Worm (Caenorhabditis elegans): ENCODE measurements around the gene srx-59.

DNA sequence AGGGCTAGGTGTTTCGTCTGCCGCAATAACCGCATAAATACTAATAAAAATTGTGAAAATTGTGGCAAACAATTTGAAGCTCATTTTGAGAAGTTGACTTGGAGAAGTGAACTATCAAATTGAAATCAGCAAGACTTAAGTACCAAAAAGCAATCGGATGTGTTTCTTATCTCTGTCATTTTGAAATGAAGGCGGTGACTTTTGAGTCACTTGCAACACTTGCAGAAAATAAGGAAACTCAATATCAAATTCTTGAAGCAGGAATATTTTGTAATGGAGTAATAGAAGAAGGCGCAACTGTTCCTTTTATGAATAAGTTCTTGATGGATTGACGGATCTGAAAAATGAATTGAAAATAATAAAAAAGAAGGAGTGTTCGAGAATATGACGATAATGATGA, 20.4 kb upstream of the srx-59 start, which contains the start of gene T07H8.11:
- TF ChIP-seq ama-1 (optimal IDR thresholded peaks at IDR 0.05): no peak
- no peak for TF ChIP-seq nhr-77 (tag; optimal IDR thresholded peaks at IDR 0.05)
- no peak for TF ChIP-seq lin-11 (tag; optimal IDR thresholded peaks at IDR 0.05)
- no peak for TF ChIP-seq C34F6.9 (tag; optimal IDR thresholded peaks at IDR 0.05)
- TF ChIP-seq skn-1 (tag; optimal IDR thresholded peaks at IDR 0.05): no peak
- TF ChIP-seq snpc-4 (tag; optimal IDR thresholded peaks at IDR 0.05): no peak
- no peak for TF ChIP-seq lin-13 (GFP tag; optimal IDR thresholded peaks at IDR 0.05)
- TF ChIP-seq ZK546.5 (tag; optimal IDR thresholded peaks at IDR 0.05): no peak
- no peak for TF ChIP-seq unc-39 (tag; optimal IDR thresholded peaks at IDR 0.05)
- TF ChIP-seq ztf-1 (GFP tag; conservative IDR thresholded peaks at IDR 0.05): no peak
- TF ChIP-seq unc-55 (GFP tag; optimal IDR thresholded peaks at IDR 0.05): no peak
- no peak for TF ChIP-seq elt-1 (tag; optimal IDR thresholded peaks at IDR 0.05)
- TF ChIP-seq zag-1 (tag; optimal IDR thresholded peaks at IDR 0.05): no peak

Data from whole organism, L2 larva.